Worm (Caenorhabditis elegans): ENCODE measurements around the gene glrx-22.

The glrx-22 gene

ce11 chrIV:8151721-8152120 lies 49.3 kb downstream of the glrx-22 start (continued):
- TF ChIP-seq ztf-22 (GFP tag; optimal IDR thresholded peaks at IDR 0.05): peak; percentile 32

Data from whole organism, young adult.